Fruit fly (Drosophila melanogaster): ENCODE data around the gene Naa30A.

Naa30A gene

DNA sequence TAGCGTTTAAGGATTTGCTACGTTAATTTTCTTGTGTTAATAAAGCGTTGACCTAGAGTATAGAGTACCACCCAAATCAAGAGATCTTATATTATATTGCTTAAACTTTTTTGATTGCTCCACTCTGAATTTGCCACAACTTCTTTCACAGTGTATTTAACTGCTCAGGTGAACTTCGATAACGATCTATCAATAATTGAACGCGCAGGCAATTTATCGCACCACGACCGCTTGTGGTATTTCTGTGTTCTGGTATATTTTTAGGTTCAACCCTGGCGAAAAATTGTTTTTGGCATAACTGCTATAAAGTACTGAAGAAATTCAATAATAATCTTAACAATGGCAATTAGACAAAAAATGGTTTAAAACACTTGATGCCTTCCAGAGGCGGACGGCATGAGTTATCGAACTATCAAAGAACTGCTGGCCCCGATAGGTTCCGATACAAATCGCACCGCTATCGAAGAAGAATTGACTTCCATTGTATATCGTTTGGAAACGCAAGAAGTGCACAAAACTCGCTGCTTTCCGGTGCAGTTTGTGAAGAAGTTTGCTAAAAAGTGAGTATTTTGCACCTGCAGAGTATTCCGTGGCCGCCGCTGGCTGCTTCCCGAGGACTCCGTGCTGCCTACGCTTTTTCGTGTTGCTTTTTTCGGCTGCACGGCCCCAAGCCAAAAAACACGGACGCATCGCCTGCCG is 28.3 kb downstream of the Naa30A start, which contains the start of gene ssx (continued):
- TF ChIP-seq CG6654 (GFP tag; optimal IDR thresholded peaks at IDR 0.05) (no peak), gt (GFP tag; IDR thresholded peaks at IDR 0.05) (no peak), CG10959 (GFP tag; IDR thresholded peaks at IDR 0.05) (no peak), twi (tag; optimal IDR thresholded peaks at IDR 0.05) (no peak), CG11504 (tag; optimal IDR thresholded peaks at IDR 0.05) (no peak), CG6765 (GFP tag; optimal IDR thresholded peaks at IDR 0.05) (no peak), CG10565 (GFP tag; optimal IDR thresholded peaks at IDR 0.05) (no peak), Dfd (GFP tag; optimal IDR thresholded peaks at IDR 0.05) (no peak), CG42726 (GFP tag; IDR thresholded peaks at IDR 0.05; ENCODE audit: partially characterized antibody) (no peak), crol (GFP tag; IDR thresholded peaks at IDR 0.05) (no peak), CG12104 (GFP tag; optimal IDR thresholded peaks at IDR 0.05) (no peak), p53 (GFP tag; optimal IDR thresholded peaks at IDR 0.05) (peak; percentile 10), sob (GFP tag; IDR thresholded peaks at IDR 0.05) (peak; percentile 42; the same call in 1 of the 2 replicates), Doc3 (GFP tag; IDR thresholded peaks at IDR 0.05; ENCODE audit: partially characterized antibody) (peak; percentile 73), HHEX (GFP tag; optimal IDR thresholded peaks at IDR 0.05) (no peak), CG4707 (GFP tag; optimal IDR thresholded peaks at IDR 0.05) (no peak), CG1529 (GFP tag; optimal IDR thresholded peaks at IDR 0.05) (no peak), bab2 (GFP tag; optimal IDR thresholded peaks at IDR 0.05) (peak; percentile 14), ro (GFP tag; IDR thresholded peaks at IDR 0.05) (no peak), CG2678 (tag; optimal IDR thresholded peaks at IDR 0.05) (no peak), CG10543 (GFP tag; optimal IDR thresholded peaks at IDR 0.05) (no peak), tup (GFP tag; optimal IDR thresholded peaks at IDR 0.05) (no peak), CG4424 (GFP tag; optimal IDR thresholded peaks at IDR 0.05) (peak; percentile 51), CG17385 (GFP tag; optimal IDR thresholded peaks at IDR 0.05) (peak; percentile 33), HmgZ (tag; optimal IDR thresholded peaks at IDR 0.05) (peak; percentile 23), CG2129 (GFP tag; IDR thresholded peaks at IDR 0.05; ENCODE audit: partially characterized antibody) (peak; percentile 43; the same call in 1 of the 2 replicates), odd (GFP tag; optimal IDR thresholded peaks at IDR 0.05) (no peak), vvl (GFP tag; IDR thresholded peaks at IDR 0.05) (peak; percentile 52), slp2 (GFP tag; optimal IDR thresholded peaks at IDR 0.05) (peak; percentile 29), CG8388 (GFP tag; optimal IDR thresholded peaks at IDR 0.05) (peak; percentile 30), Ssrp (tag; optimal IDR thresholded peaks at IDR 0.05) (peak; percentile 12), sug (tag; optimal IDR thresholded peaks at IDR 0.05) (peak; percentile 36), CG43689 (GFP tag; IDR thresholded peaks at IDR 0.05) (peak; percentile 50; the same call in 1 of the 2 replicates), chif (GFP tag; optimal IDR thresholded peaks at IDR 0.05) (no peak), CHES-1-like (GFP tag; optimal IDR thresholded peaks at IDR 0.05) (peak; percentile 21), pum (GFP tag; optimal IDR thresholded peaks at IDR 0.05) (peak; percentile 33), bsh (GFP tag; optimal IDR thresholded peaks at IDR 0.05) (peak in 1 of 2 experiments; percentile 44), Drgx (GFP tag; IDR thresholded peaks at IDR 0.05) (peak; percentile 64), jumu (GFP tag; optimal IDR thresholded peaks at IDR 0.05) (peak; percentile 36), CG14014 (GFP tag; IDR thresholded peaks at IDR 0.05) (0 out of 2 replicates have a peak, but pooled peaks have one; percentile 50), dmrt99B (tag; optimal IDR thresholded peaks at IDR 0.05) (no peak), scrt (GFP tag; optimal IDR thresholded peaks at IDR 0.05) (no peak), repo (GFP tag; optimal IDR thresholded peaks at IDR 0.05) (no peak), Dip3 (GFP tag; optimal IDR thresholded peaks at IDR 0.05) (peak; percentile 49), CG3407 (GFP tag; optimal IDR thresholded peaks at IDR 0.05) (no peak), Dp (GFP tag; optimal IDR thresholded peaks at IDR 0.05) (peak; percentile 42), exex (tag; optimal IDR thresholded peaks at IDR 0.05) (peak; percentile 23), HLH3B (GFP tag; IDR thresholded peaks at IDR 0.05) (peak; percentile 34; the same call in 1 of the 2 replicates), CG7839 (tag; optimal IDR thresholded peaks at IDR 0.05) (peak; percentile 39)

Measured in whole organism, embryonic.